Worm (Caenorhabditis elegans): Measurements from ENCODE around the gene C44B12.9.

C44B12.9 gene

DNA sequence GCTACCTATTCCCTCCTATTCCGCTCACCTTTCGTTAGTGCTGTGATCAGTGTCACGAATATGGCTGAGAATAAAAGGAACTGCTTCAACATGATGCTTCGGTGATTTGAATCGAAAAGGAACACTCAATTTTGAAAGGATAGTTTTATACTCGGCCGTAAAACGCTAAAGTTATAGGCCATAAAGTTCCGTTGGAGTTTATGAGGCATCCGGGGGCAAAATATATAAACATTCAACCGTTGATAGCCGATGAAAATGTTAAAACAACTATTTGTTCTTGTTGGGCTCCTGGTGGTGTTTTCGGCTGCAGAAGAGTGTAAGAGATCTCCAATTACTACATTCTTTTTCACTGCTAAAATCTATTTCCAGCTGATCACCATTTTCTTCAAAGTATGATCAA, at the start of gene C44B12.9, which contains the start of gene C44B12.3:
Gene C44B12.9, minus strand, starts transcription at position 101 of the 400 bp plus-strand sequence.
Gene C44B12.3, plus strand, starts transcription at position 249 of the 400 bp plus-strand sequence.
- no peak for TF ChIP-seq ama-1 (optimal IDR thresholded peaks at IDR 0.05)

DNA sequence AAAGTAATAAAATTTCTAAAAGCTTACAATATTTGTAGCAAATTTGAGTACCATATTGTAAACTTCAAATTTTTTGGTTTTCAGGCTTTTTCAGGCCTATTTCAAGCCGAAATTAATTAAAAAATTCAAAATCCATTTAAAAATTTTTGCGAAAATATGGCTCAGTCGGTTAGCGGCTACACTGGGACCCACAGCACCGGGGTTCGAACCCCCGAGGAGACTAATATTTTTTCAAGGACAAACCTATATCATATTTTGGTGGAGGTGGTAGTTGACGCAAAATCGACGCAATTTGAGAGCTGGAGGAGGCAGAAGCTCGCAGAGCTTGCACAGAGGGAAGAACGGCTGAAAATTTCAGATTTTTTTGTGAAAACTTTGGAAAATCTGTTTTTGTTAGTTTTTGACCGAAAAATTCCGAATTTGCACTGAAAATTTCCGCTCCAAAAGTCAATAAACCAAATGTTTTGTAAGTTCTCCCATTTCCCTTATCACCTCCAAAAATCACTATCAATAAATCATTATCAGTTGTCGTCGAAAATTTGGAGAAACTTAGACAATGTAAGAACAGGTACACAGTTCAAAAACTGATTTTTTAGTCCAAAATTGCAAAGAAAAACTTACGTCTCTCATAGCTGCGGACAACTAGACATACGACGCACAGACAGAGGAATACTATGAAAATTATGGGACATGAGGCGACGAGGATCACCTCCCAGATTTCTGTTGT, 44.2 kb upstream of the C44B12.9 start:
- TF ChIP-seq sma-9 (GFP tag; optimal IDR thresholded peaks at IDR 0.05) (peak; percentile 56), sma-9 (tag; optimal IDR thresholded peaks at IDR 0.05) (no peak), nhr-129 (tag; optimal IDR thresholded peaks at IDR 0.05) (no peak), fos-1 (tag; optimal IDR thresholded peaks at IDR 0.05) (peak; percentile 62)

DNA sequence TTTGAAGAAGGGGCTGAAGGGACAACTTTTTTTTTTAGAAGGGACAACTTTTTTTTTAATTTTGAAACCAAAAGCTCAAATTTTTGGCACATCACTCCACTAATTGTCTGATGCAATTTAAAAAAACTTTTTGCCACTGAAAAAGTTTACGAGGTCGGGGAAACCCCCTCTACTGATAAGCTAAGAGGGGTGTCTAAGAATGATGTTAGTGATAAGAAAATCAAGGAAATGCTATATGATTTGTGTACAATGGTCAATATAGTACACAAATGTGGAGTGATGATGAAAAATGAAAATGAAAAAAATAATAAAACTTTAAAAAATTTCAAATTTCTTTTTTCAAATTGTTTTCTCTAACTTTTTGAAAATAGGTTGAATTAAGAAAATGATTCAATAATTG, 43.2 kb upstream of the C44B12.9 start:
- no peak for TF ChIP-seq nhr-25 (tag; optimal IDR thresholded peaks at IDR 0.05)
- TF ChIP-seq crh-2 (tag; optimal IDR thresholded peaks at IDR 0.05), result peak; percentile 18
- TF ChIP-seq unc-55 (GFP tag; optimal IDR thresholded peaks at IDR 0.05), result no peak
- peak; percentile 79 for TF ChIP-seq sma-9 (GFP tag; optimal IDR thresholded peaks at IDR 0.05)
- no peak for TF ChIP-seq sma-9 (tag; optimal IDR thresholded peaks at IDR 0.05)
- TF ChIP-seq F13H6.1 (tag; optimal IDR thresholded peaks at IDR 0.05), result peak; percentile 6
- peak; percentile 79 for TF ChIP-seq fos-1 (tag; optimal IDR thresholded peaks at IDR 0.05)
- no peak for TF ChIP-seq nhr-77 (tag; optimal IDR thresholded peaks at IDR 0.05)

DNA sequence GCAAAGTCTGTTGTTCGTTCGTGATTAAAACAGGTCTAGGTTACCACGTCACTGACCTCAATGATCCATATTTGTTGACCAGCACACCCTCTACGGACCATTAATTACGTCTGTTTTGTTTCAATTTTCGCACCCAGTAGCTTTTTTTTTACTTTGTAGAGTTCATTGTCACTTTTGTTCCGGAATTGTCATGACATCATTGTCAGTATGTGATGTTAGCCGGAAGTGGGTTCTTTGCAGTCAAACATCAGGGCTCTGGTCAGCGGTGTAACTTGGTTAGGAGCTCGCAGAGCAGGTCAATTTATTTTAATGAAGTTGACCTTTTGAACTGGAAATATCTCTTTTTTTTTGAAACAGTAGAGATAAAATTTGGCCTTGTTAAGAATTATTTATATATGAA, 32.2 kb upstream of the C44B12.9 start, which contains the start of gene C44B12.6:
Gene C44B12.6, minus strand, starts transcription at position 101 of the 400 bp plus-strand sequence.
- TF ChIP-seq ceh-16 (tag; optimal IDR thresholded peaks at IDR 0.05) (no peak), nhr-129 (tag; optimal IDR thresholded peaks at IDR 0.05) (no peak), ztf-1 (GFP tag; conservative IDR thresholded peaks at IDR 0.05) (no peak), blmp-1 (tag; optimal IDR thresholded peaks at IDR 0.05; ENCODE audit: insufficient read depth) (no peak), R02D3.7 (tag; optimal IDR thresholded peaks at IDR 0.05) (no peak), nhr-237 (tag; optimal IDR thresholded peaks at IDR 0.05) (no peak), alr-1 (tag; optimal IDR thresholded peaks at IDR 0.05) (no peak), ztf-4 (tag; optimal IDR thresholded peaks at IDR 0.05) (no peak), zag-1 (tag; optimal IDR thresholded peaks at IDR 0.05) (no peak), nhr-6 (tag; optimal IDR thresholded peaks at IDR 0.05) (no peak), ama-1 (optimal IDR thresholded peaks at IDR 0.05) (no peak), peb-1 (tag; optimal IDR thresholded peaks at IDR 0.05) (no peak), nhr-10 (tag; optimal IDR thresholded peaks at IDR 0.05) (no peak), elt-3 (tag; optimal IDR thresholded peaks at IDR 0.05) (no peak)

DNA sequence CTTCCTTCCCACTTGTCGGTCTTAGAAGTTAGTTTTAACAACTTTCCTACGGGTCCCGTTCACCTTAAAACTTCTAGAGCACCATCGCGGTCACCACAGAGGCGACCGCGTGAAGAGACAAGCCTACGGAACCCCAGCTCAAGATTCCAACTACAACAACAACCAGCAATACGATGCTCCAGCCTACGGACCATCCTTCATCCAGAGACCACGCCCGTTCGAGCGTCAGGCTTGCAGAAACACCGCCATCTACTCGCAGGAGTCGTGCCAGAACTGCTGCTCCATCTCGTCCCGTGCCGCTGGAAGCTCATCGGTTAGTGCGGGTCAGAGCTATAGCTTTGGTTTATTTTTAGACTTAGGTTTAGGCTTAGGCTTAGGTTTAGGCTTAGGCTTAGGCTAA, 23.4 kb upstream of the C44B12.9 start:
- TF ChIP-seq nhr-11 (tag; optimal IDR thresholded peaks at IDR 0.05) (no peak), lin-39 (tag; optimal IDR thresholded peaks at IDR 0.05) (no peak), nhr-12 (tag; optimal IDR thresholded peaks at IDR 0.05) (no peak), nhr-10 (tag; optimal IDR thresholded peaks at IDR 0.05) (no peak), fos-1 (tag; optimal IDR thresholded peaks at IDR 0.05) (no peak), lin-13 (GFP tag; optimal IDR thresholded peaks at IDR 0.05) (no peak), nhr-25 (tag; optimal IDR thresholded peaks at IDR 0.05) (no peak), ceh-16 (tag; optimal IDR thresholded peaks at IDR 0.05) (no peak), aly-2 (tag; optimal IDR thresholded peaks at IDR 0.05) (no peak), nhr-23 (tag; optimal IDR thresholded peaks at IDR 0.05) (no peak), crh-2 (tag; optimal IDR thresholded peaks at IDR 0.05) (no peak), alr-1 (tag; optimal IDR thresholded peaks at IDR 0.05) (no peak), unc-62 (GFP tag; optimal IDR thresholded peaks at IDR 0.05) (no peak), mab-5 (tag; optimal IDR thresholded peaks at IDR 0.05) (no peak), zag-1 (tag; optimal IDR thresholded peaks at IDR 0.05) (no peak), lsy-2 (tag; optimal IDR thresholded peaks at IDR 0.05) (no peak), F13H6.1 (tag; optimal IDR thresholded peaks at IDR 0.05) (no peak)

DNA sequence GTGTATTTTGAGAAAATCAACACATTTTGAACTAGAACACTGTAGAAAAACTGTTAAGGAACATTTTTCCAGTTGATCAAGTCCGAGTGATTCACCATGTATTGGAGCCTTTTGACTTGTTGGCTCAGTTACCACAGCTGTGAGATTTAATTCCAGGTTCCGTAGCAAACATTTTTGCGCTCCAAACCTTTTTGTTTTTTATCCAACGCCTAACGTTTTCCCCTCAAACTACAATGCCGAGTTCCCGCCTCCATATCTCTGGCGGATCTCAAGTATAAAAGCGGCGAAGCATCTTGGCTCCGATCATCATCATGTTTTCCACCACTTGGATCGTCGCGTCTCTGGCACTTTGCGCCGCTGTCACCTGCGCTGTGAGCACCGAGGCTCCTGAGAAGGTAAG, 22.1 kb upstream of the C44B12.9 start, which contains the start of gene perm-2:
Gene perm-2, plus strand, starts transcription at position 301 of the 400 bp plus-strand sequence.
- TF ChIP-seq nhr-237 (tag; optimal IDR thresholded peaks at IDR 0.05) (no peak), mbf-1 (tag; optimal IDR thresholded peaks at IDR 0.05) (no peak), lin-39 (tag; optimal IDR thresholded peaks at IDR 0.05) (no peak), unc-55 (GFP tag; optimal IDR thresholded peaks at IDR 0.05) (no peak), nhr-6 (tag; optimal IDR thresholded peaks at IDR 0.05) (no peak), ztf-11 (tag; optimal IDR thresholded peaks at IDR 0.05) (no peak), ceh-16 (tag; optimal IDR thresholded peaks at IDR 0.05) (no peak), zag-1 (tag; optimal IDR thresholded peaks at IDR 0.05) (no peak), nhr-12 (tag; optimal IDR thresholded peaks at IDR 0.05) (no peak), snpc-4 (tag; optimal IDR thresholded peaks at IDR 0.05) (no peak), ztf-1 (GFP tag; conservative IDR thresholded peaks at IDR 0.05) (no peak), R02D3.7 (tag; optimal IDR thresholded peaks at IDR 0.05) (no peak), mdl-1 (tag; optimal IDR thresholded peaks at IDR 0.05) (no peak)
